Worm (Caenorhabditis elegans) whole organism, late embryonic: Measurements from ENCODE around the gene T05H10.8.

Experiments
- ama-1 ChIP-seq: fragments of 150-350 bp; optimal IDR thresholded peaks from 2 replicates; lab custom pipeline; 2014
- ets-4 ChIP-seq: sonication (generic microtip); optimal IDR thresholded peaks from 2 replicates; lab custom pipeline; 2016; ENCODE audit warnings: missing genetic modification characterization, missing compliant biosample characterization
- fkh-10 ChIP-seq: fragments of 150-350 bp; optimal IDR thresholded peaks from 2 replicates; lab custom pipeline; 2014; ENCODE audit warnings: missing biosample characterization, missing genetic modification reagents, missing genetic modification characterization
- nhr-232 ChIP-seq: sonication (generic microtip); optimal IDR thresholded peaks from 2 replicates; lab custom pipeline; 2016; ENCODE audit warnings: missing genetic modification characterization, missing compliant biosample characterization
- pqm-1 ChIP-seq: sonication (generic microtip); optimal IDR thresholded peaks from 2 replicates; lab custom pipeline; 2016; ENCODE audit warnings: missing genetic modification characterization, missing compliant biosample characterization

DNA sequence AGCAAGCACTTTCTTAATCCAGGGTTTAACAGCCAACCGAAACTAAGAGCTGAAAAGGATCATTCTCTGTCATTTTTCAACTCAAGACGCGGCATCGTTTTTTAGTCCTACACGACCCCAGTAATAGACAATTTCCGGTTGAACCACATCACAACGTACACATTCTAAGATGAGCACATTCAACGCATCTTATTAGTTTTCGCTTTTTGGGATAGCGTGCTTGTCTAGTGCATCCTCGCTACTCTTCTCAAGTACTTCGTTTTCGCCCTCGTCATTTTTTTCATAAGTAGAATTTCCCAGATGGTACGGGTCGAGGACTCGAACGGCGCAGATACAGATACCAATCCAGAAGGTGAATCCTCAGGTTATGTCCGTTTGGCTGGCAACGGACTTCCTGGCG lies 16.6 kb upstream of the T05H10.8 start, which contains the start of gene T05H10.1:
- no peak for TF ChIP-seq fkh-10 (GFP tag; lab: Kevin White, UChicago)
- no peak for TF ChIP-seq ama-1 (lab: Kevin White, UChicago)
- TF ChIP-seq nhr-232 (tag; lab: Kevin White, UChicago) = no peak
- TF ChIP-seq ets-4 = no peak
- no peak for TF ChIP-seq pqm-1 (tag; lab: Kevin White, UChicago)
